Fruit fly (Drosophila melanogaster) whole organism, embryonic: ENCODE measurements around the gene NimB3.
A peak's percentile ranks its signal among the peaks of the same experiment; 100 is the strongest.

Experiments
- Bdp1 ChIP-seq: fragments of 200-800 bp; sonication (Bioruptor generic); optimal IDR thresholded peaks from 3 replicates; lab custom pipeline; 2016; ENCODE audit warnings: missing biosample characterization, missing genetic modification characterization
- CG10267 ChIP-seq: fragments of 200-800 bp; sonication (Bioruptor generic); optimal IDR thresholded peaks from 2 replicates; lab custom pipeline; 2018; ENCODE audit warnings: missing biosample characterization, mild to moderate bottlenecking, missing genetic modification characterization, moderate library complexity
- CG10431 ChIP-seq: fragments of 200-800 bp; sonication (Bioruptor generic); optimal IDR thresholded peaks from 3 replicates; lab custom pipeline; 2018; ENCODE audit warnings: missing biosample characterization, mild to moderate bottlenecking, missing genetic modification characterization
- CG11504 ChIP-seq: fragments of 200-800 bp; sonication (Bioruptor generic); optimal IDR thresholded peaks from 3 replicates; lab custom pipeline; 2019; ENCODE audit warnings: missing biosample characterization, mild to moderate bottlenecking, missing genetic modification characterization, moderate library complexity
- CG12236 ChIP-seq: fragments of 200-800 bp; sonication (Bioruptor generic); optimal IDR thresholded peaks from 2 replicates; lab custom pipeline; 2016; ENCODE audit warnings: missing biosample characterization, missing genetic modification characterization
- CG1233 ChIP-seq: fragments of 200-800 bp; sonication (Bioruptor generic); optimal IDR thresholded peaks from 4 replicates; lab custom pipeline; 2018; ENCODE audit warnings: missing biosample characterization, mild to moderate bottlenecking, missing genetic modification characterization
- CG15073 ChIP-seq: fragments of 200-800 bp; sonication (Bioruptor generic); optimal IDR thresholded peaks from 2 replicates; lab custom pipeline; 2016; ENCODE audit warnings: missing biosample characterization, missing genetic modification characterization
- CG1602 ChIP-seq: fragments of 200-800 bp; sonication (Bioruptor generic); optimal IDR thresholded peaks from 3 replicates; lab custom pipeline; 2016; ENCODE audit warnings: missing biosample characterization, missing genetic modification characterization
- CG16813 ChIP-seq: fragments of 200-800 bp; sonication (Bioruptor generic); IDR thresholded peaks from 3 replicates; pipeline ENCODE4 v1.3.6; 2022; ENCODE audit warnings: missing biosample characterization, missing genetic modification characterization; ENCODE audit not compliant: partially characterized antibody
- CG17361 ChIP-seq: fragments of 200-800 bp; sonication (Bioruptor generic); IDR thresholded peaks from 3 replicates; pipeline ENCODE4 v1.3.6; 2022; ENCODE audit warnings: missing biosample characterization, missing genetic modification characterization
- CG17385 ChIP-seq: fragments of 200-800 bp; sonication (Bioruptor generic); optimal IDR thresholded peaks from 3 replicates; lab custom pipeline; 2018; ENCODE audit warnings: missing biosample characterization, mild to moderate bottlenecking, missing genetic modification characterization
- CG2202 ChIP-seq: fragments of 200-800 bp; sonication (Bioruptor generic); optimal IDR thresholded peaks from 2 replicates; lab custom pipeline; 2018; ENCODE audit warnings: missing biosample characterization, mild to moderate bottlenecking, missing genetic modification characterization
- CG30403 ChIP-seq: fragments of 200-800 bp; sonication (Bioruptor generic); optimal IDR thresholded peaks from 3 replicates; lab custom pipeline; 2016; ENCODE audit warnings: missing biosample characterization, missing genetic modification characterization
- CG31388 ChIP-seq: fragments of 200-800 bp; sonication (Bioruptor generic); optimal IDR thresholded peaks from 2 replicates; lab custom pipeline; 2016; ENCODE audit warnings: missing biosample characterization, missing genetic modification characterization
- CG42726 ChIP-seq: fragments of 200-800 bp; sonication (Bioruptor generic); IDR thresholded peaks from 2 replicates; pipeline ENCODE4 v1.3.6; 2022; ENCODE audit warnings: missing biosample characterization, missing genetic modification characterization; ENCODE audit not compliant: partially characterized antibody
- CG8281 ChIP-seq: fragments of 200-800 bp; sonication (Bioruptor generic); optimal IDR thresholded peaks from 2 replicates; lab custom pipeline; 2018; ENCODE audit warnings: missing biosample characterization, mild to moderate bottlenecking, missing genetic modification characterization, moderate library complexity
- CG8478 ChIP-seq: fragments of >200 bp; optimal IDR thresholded peaks from 2 replicates; lab custom pipeline; 2018
- CG9215 ChIP-seq: fragments of 200-800 bp; sonication (Bioruptor generic); IDR thresholded peaks from 2 replicates; pipeline ENCODE4 v1.3.6; 2022; ENCODE audit warnings: missing biosample characterization, missing genetic modification characterization
- CG9727 ChIP-seq: fragments of 200-800 bp; sonication (Bioruptor generic); optimal IDR thresholded peaks from 3 replicates; lab custom pipeline; 2017; ENCODE audit warnings: missing biosample characterization, mild to moderate bottlenecking, missing genetic modification characterization
- CkIIα-i1 ChIP-seq: fragments of 200-800 bp; sonication (Bioruptor generic); IDR thresholded peaks from 2 replicates; pipeline ENCODE4 v1.3.6; 2022; ENCODE audit warnings: missing biosample characterization, missing genetic modification characterization
- Dip2 ChIP-seq: fragments of 200-800 bp; sonication (Bioruptor generic); IDR thresholded peaks from 2 replicates; pipeline ENCODE4 v1.3.6; 2022; ENCODE audit warnings: missing biosample characterization, missing genetic modification characterization
- Dp ChIP-seq: fragments of 200-800 bp; sonication (Bioruptor generic); optimal IDR thresholded peaks from 2 replicates; lab custom pipeline; 2018; ENCODE audit warnings: missing biosample characterization, mild to moderate bottlenecking, missing genetic modification characterization, moderate library complexity
- Ets65A ChIP-seq: fragments of 200-800 bp; sonication (Bioruptor generic); peaks from one replicate; lab custom pipeline; 2016; ENCODE audit warnings: missing biosample characterization, missing genetic modification characterization
- HLHmδ ChIP-seq: fragments of 200-800 bp; sonication (Bioruptor generic); optimal IDR thresholded peaks from 2 replicates; lab custom pipeline; 2018; ENCODE audit warnings: missing biosample characterization, mild to moderate bottlenecking, missing genetic modification characterization, moderate library complexity
- HmgD ChIP-seq: fragments of 200-800 bp; sonication (Bioruptor generic); optimal IDR thresholded peaks from 3 replicates; lab custom pipeline; 2016; ENCODE audit warnings: missing biosample characterization, missing genetic modification characterization
- Rx ChIP-seq: fragments of 200-800 bp; sonication (Bioruptor generic); IDR thresholded peaks from 2 replicates; pipeline ENCODE4 v1.3.6; 2022; ENCODE audit warnings: missing biosample characterization, missing genetic modification characterization
- Ssrp ChIP-seq: fragments of 200-800 bp; sonication (Bioruptor generic); optimal IDR thresholded peaks from 2 replicates; lab custom pipeline; 2018; ENCODE audit warnings: missing biosample characterization, mild to moderate bottlenecking, missing genetic modification characterization, moderate library complexity
- Xrp1 ChIP-seq: fragments of 200-800 bp; sonication (Bioruptor generic); IDR thresholded peaks from 2 replicates; pipeline ENCODE4 v1.3.6; 2022; ENCODE audit warnings: missing biosample characterization, missing genetic modification characterization
- abd-A ChIP-seq: fragments of 200-800 bp; sonication (Bioruptor generic); optimal IDR thresholded peaks from 3 replicates; lab custom pipeline; 2019; ENCODE audit warnings: missing biosample characterization, mild to moderate bottlenecking, missing genetic modification characterization, moderate library complexity
- ato ChIP-seq: fragments of 200-800 bp; sonication (Bioruptor generic); IDR thresholded peaks from 2 replicates; pipeline ENCODE4 v1.3.6; 2022; ENCODE audit warnings: missing biosample characterization, missing genetic modification characterization; ENCODE audit not compliant: partially characterized antibody
- bigmax ChIP-seq: fragments of 200-800 bp; sonication (Bioruptor generic); optimal IDR thresholded peaks from 2 replicates; lab custom pipeline; 2018; ENCODE audit warnings: missing biosample characterization, mild to moderate bottlenecking, missing genetic modification characterization
- cad ChIP-seq: fragments of >200 bp; optimal IDR thresholded peaks from 2 replicates; lab custom pipeline; 2017; ENCODE audit warnings: missing biosample characterization, missing genetic modification characterization
- cas ChIP-seq: fragments of 200-800 bp; sonication (Bioruptor generic); IDR thresholded peaks from 2 replicates; pipeline ENCODE4 v1.3.6; 2022; ENCODE audit warnings: missing biosample characterization, missing genetic modification characterization
- chinmo ChIP-seq: fragments of 200-800 bp; sonication (Bioruptor generic); IDR thresholded peaks from 4 replicates; pipeline ENCODE4 v1.3.6; 2022; ENCODE audit warnings: missing biosample characterization, missing genetic modification characterization; ENCODE audit not compliant: partially characterized antibody
- crp ChIP-seq, 2 experiments: fragments of 200-800 bp; sonication (Bioruptor generic); optimal IDR thresholded peaks; 2 replicates in 1 of 2; 3 replicates in 1 of 2; lab custom pipeline; 2017; ENCODE audit warnings: missing biosample characterization in 2 of 2, missing genetic modification characterization in 2 of 2, mild to moderate bottlenecking in 1 of 2, moderate library complexity in 1 of 2
- fd3F ChIP-seq: fragments of 200-800 bp; sonication (Bioruptor generic); optimal IDR thresholded peaks from 2 replicates; lab custom pipeline; 2018; ENCODE audit warnings: missing biosample characterization, mild to moderate bottlenecking, missing genetic modification characterization, moderate library complexity
- pita ChIP-seq: fragments of 200-800 bp; sonication (Bioruptor generic); optimal IDR thresholded peaks from 2 replicates; lab custom pipeline; 2017; ENCODE audit warnings: missing biosample characterization, mild to moderate bottlenecking, missing genetic modification characterization
- ranshi ChIP-seq: fragments of 200-800 bp; sonication (Bioruptor generic); IDR thresholded peaks from 2 replicates; pipeline ENCODE4 v1.3.6; 2022; ENCODE audit warnings: missing biosample characterization, missing genetic modification characterization
- scrt ChIP-seq: fragments of 200-800 bp; sonication (Bioruptor generic); optimal IDR thresholded peaks from 2 replicates; lab custom pipeline; 2018; ENCODE audit warnings: missing biosample characterization, mild to moderate bottlenecking, missing genetic modification characterization, moderate library complexity
- sens ChIP-seq: fragments of 200-800 bp; sonication (Bioruptor generic); peaks from one replicate; lab custom pipeline; 2016; ENCODE audit warnings: missing biosample characterization, missing genetic modification characterization
- slbo ChIP-seq: fragments of 200-800 bp; sonication (Bioruptor generic); IDR thresholded peaks from 2 replicates; pipeline ENCODE4 v1.3.6; 2022; ENCODE audit warnings: missing biosample characterization, missing genetic modification characterization
- tx ChIP-seq: fragments of 200-800 bp; sonication (Bioruptor generic); optimal IDR thresholded peaks from 2 replicates; lab custom pipeline; 2016; ENCODE audit warnings: missing biosample characterization, missing genetic modification characterization
- yki ChIP-seq: fragments of >200 bp; optimal IDR thresholded peaks from 3 replicates; lab custom pipeline; 2018

Gene NimB3

dm6 chr2L:14010410-14010809 is 42.6 kb upstream of the NimB3 start:
- TF ChIP-seq CG17361 (GFP tag; lab: Robert Waterston, UW) = no peak
- no peak for TF ChIP-seq CG42726 (GFP tag; lab: Robert Waterston, UW)
- peak; percentile 87 for TF ChIP-seq Bdp1 (GFP tag; lab: Kevin White, UChicago)
- no peak for TF ChIP-seq bigmax (GFP tag; lab: Kevin White, UChicago)
- peak; percentile 32; the same call in 1 of the 3 replicates for TF ChIP-seq CG16813

dm6 chr2L:14007801-14008200 is 40.0 kb upstream of the NimB3 start, which contains the start of gene CG42692:
TSS of gene CG42692 (plus strand) at chr2L:14008101.
- TF ChIP-seq CG1233 = no peak
- TF ChIP-seq abd-A (tag; lab: Kevin White, UChicago) = no peak
- peak; percentile 10 for TF ChIP-seq Ets65A (GFP tag; lab: Kevin White, UChicago)
- no peak for TF ChIP-seq CG15073 (GFP tag; lab: Kevin White, UChicago)
- no peak for TF ChIP-seq CG9727 (GFP tag; lab: Kevin White, UChicago)
- TF ChIP-seq CG1602 = no peak
- no peak for TF ChIP-seq CG8281
- no peak for TF ChIP-seq CG31388 (GFP tag; lab: Kevin White, UChicago)
- TF ChIP-seq sens = peak; percentile 7
- TF ChIP-seq CkIIα-i1 (GFP tag; lab: Robert Waterston, UW) = no peak

dm6 chr2L:14001887-14002286 is 34.1 kb upstream of the NimB3 start:
- no peak for TF ChIP-seq ato (GFP tag; lab: Robert Waterston, UW)
- TF ChIP-seq chinmo (GFP tag; lab: Robert Waterston, UW) = 0 out of 4 replicates have a peak, but pooled peaks have one; percentile 13
- TF ChIP-seq fd3F (GFP tag; lab: Kevin White, UChicago) = no peak
- no peak for TF ChIP-seq CG30403
- TF ChIP-seq HmgD = no peak
- no peak for TF ChIP-seq Rx
- no peak for TF ChIP-seq Xrp1 (GFP tag; lab: Robert Waterston, UW)
- TF ChIP-seq cas (GFP tag; lab: Robert Waterston, UW) = no peak
- no peak for TF ChIP-seq pita
- TF ChIP-seq Ssrp = no peak
- TF ChIP-seq scrt (GFP tag; lab: Kevin White, UChicago) = peak; percentile 53
- no peak for TF ChIP-seq CkIIα-i1 (GFP tag; lab: Robert Waterston, UW)
- TF ChIP-seq cad (GFP tag; lab: Kevin White, UChicago) = no peak
- TF ChIP-seq CG8478 (lab: Kevin White, UChicago) = no peak
- TF ChIP-seq CG11504 = peak; percentile 77
- no peak for TF ChIP-seq CG10267 (tag; lab: Kevin White, UChicago)
- no peak for TF ChIP-seq CG10431 (GFP tag; lab: Kevin White, UChicago)
- TF ChIP-seq crp (GFP tag; optimal IDR thresholded peaks at IDR 0.05; lab: Kevin White, UChicago) = no peak
- TF ChIP-seq, all 482 proteins: peak for 3

dm6 chr2L:14001078-14001477 is 33.3 kb upstream of the NimB3 start, which contains the start of gene rk:
TSS of gene rk (minus strand) at chr2L:14001248.
- TF ChIP-seq HLHmδ (GFP tag; lab: Kevin White, UChicago) = no peak
- TF ChIP-seq CG12236 = no peak
- TF ChIP-seq CG9215 (GFP tag; lab: Robert Waterston, UW) = peak; percentile 10; the same call in 1 of the 2 replicates
- TF ChIP-seq tx (GFP tag; lab: Kevin White, UChicago) = no peak
- TF ChIP-seq CG11504 = peak; percentile 95
- no peak for TF ChIP-seq Dp (GFP tag; lab: Kevin White, UChicago)
- TF ChIP-seq slbo = no peak
- no peak for TF ChIP-seq yki (lab: Kevin White, UChicago)
- no peak for TF ChIP-seq CG2202
- no peak for TF ChIP-seq CG17385
- no peak for TF ChIP-seq Dip2 (GFP tag; lab: Robert Waterston, UW)
- TF ChIP-seq ranshi (GFP tag; lab: Robert Waterston, UW) = no peak
